Worm (Caenorhabditis elegans) whole organism, young adult: Measurements from ENCODE around the gene ZC250.2.

Experiments used
- B0019.2 ChIP-seq: fragments of 200-800 bp; sonication (Bioruptor generic); conservative IDR thresholded peaks from 2 replicates; pipeline ENCODE4 v1.3.6; 2022; ENCODE audit warnings: missing genetic modification reagents, missing genetic modification characterization, missing compliant biosample characterization
- B0261.1 ChIP-seq: sonication (generic microtip); optimal IDR thresholded peaks from 2 replicates; lab custom pipeline; 2016; ENCODE audit warnings: mild to moderate bottlenecking, missing genetic modification characterization, moderate library complexity, missing compliant biosample characterization
- F33H1.4 ChIP-seq: fragments of 200-800 bp; sonication (Bioruptor generic); IDR thresholded peaks from 2 replicates; pipeline ENCODE4 v1.3.6; 2022; ENCODE audit warnings: missing genetic modification reagents, missing genetic modification characterization, missing compliant biosample characterization
- F37B4.10 ChIP-seq: fragments of 200-800 bp; sonication (Bioruptor generic); IDR thresholded peaks from 2 replicates; pipeline ENCODE4 v1.3.6; 2022; ENCODE audit warnings: missing genetic modification characterization, missing compliant biosample characterization
- F49E8.2 ChIP-seq: sonication (generic microtip); optimal IDR thresholded peaks from 3 replicates; lab custom pipeline; 2017; ENCODE audit warnings: missing genetic modification characterization, mild to moderate bottlenecking, missing compliant biosample characterization, antibody characterized with exemption, moderate library complexity; ENCODE audit not compliant: insufficient read depth
- F57A8.1 ChIP-seq: fragments of 200-800 bp; sonication (Bioruptor generic); optimal IDR thresholded peaks from 2 replicates; lab custom pipeline; 2018; ENCODE audit warnings: mild to moderate bottlenecking, missing genetic modification characterization, moderate library complexity, missing compliant biosample characterization
- K12H6.12 ChIP-seq: fragments of 200-800 bp; sonication (Bioruptor generic); optimal IDR thresholded peaks from 2 replicates; lab custom pipeline; 2018; ENCODE audit warnings: mild to moderate bottlenecking, missing genetic modification characterization, missing compliant biosample characterization
- Y53F4B.3 ChIP-seq: fragments of 200-800 bp; sonication (Bioruptor generic); IDR thresholded peaks from 2 replicates; pipeline ENCODE4 v1.3.6; 2022; ENCODE audit warnings: missing genetic modification reagents, missing genetic modification characterization, missing compliant biosample characterization
- Y67H2A.10 ChIP-seq: fragments of 200-800 bp; sonication (Bioruptor generic); conservative IDR thresholded peaks from 2 replicates; pipeline ENCODE4 v1.3.6; 2022; ENCODE audit warnings: missing genetic modification reagents, missing genetic modification characterization, missing compliant biosample characterization
- Y95B8A.8 ChIP-seq: fragments of 200-800 bp; sonication (Bioruptor generic); IDR thresholded peaks from 2 replicates; pipeline ENCODE4 v1.3.6; 2022; ENCODE audit warnings: missing genetic modification reagents, missing genetic modification characterization, missing compliant biosample characterization
- ama-1 ChIP-seq, 3 experiments: fragments of 150-350 bp in 1 of 3; sonication (generic microtip) in 2 of 3; optimal IDR thresholded peaks; 2 replicates each; lab custom pipeline; 2014 to 2018; ENCODE audit warnings: missing biosample characterization in 2 of 3, missing genetic modification characterization in 2 of 3, missing genetic modification reagents in 2 of 3
- aptf-3 ChIP-seq: fragments of 200-800 bp; sonication (Bioruptor generic); IDR thresholded peaks from 2 replicates; pipeline ENCODE4 v1.3.6; 2022; ENCODE audit warnings: missing genetic modification characterization, missing compliant biosample characterization
- athp-1 ChIP-seq: sonication (generic microtip); optimal IDR thresholded peaks from 2 replicates; lab custom pipeline; 2017; ENCODE audit warnings: mild to moderate bottlenecking, missing genetic modification characterization, missing compliant biosample characterization
- attf-6 ChIP-seq: fragments of 200-800 bp; sonication (Bioruptor generic); IDR thresholded peaks from 2 replicates; pipeline ENCODE4 v1.3.6; 2022; ENCODE audit warnings: missing genetic modification reagents, missing genetic modification characterization, missing compliant biosample characterization
- bed-2 ChIP-seq: fragments of 200-800 bp; sonication (Bioruptor generic); IDR thresholded peaks from 2 replicates; pipeline ENCODE4 v1.3.6; 2022; ENCODE audit warnings: missing genetic modification reagents, missing genetic modification characterization, missing compliant biosample characterization
- ceh-100 ChIP-seq: fragments of 200-800 bp; sonication (Bioruptor generic); IDR thresholded peaks from 2 replicates; pipeline ENCODE4 v1.3.6; 2022; ENCODE audit warnings: missing genetic modification reagents, missing genetic modification characterization, missing compliant biosample characterization
- ceh-40 ChIP-seq: fragments of 200-800 bp; sonication (Bioruptor generic); IDR thresholded peaks from 2 replicates; pipeline ENCODE4 v1.3.6; 2022; ENCODE audit warnings: missing genetic modification characterization, missing compliant biosample characterization
- ceh-58 ChIP-seq: fragments of 200-800 bp; sonication (Bioruptor generic); IDR thresholded peaks from 2 replicates; pipeline ENCODE4 v1.3.6; 2022; ENCODE audit warnings: missing genetic modification characterization, missing compliant biosample characterization
- die-1 ChIP-seq: sonication (generic microtip); optimal IDR thresholded peaks from 2 replicates; lab custom pipeline; 2016; ENCODE audit warnings: missing genotype, mild to moderate bottlenecking, missing genetic modification characterization, missing compliant biosample characterization
- dpl-1 ChIP-seq: fragments of 150-350 bp; optimal IDR thresholded peaks from 2 replicates; lab custom pipeline; 2014; ENCODE audit warnings: missing biosample characterization, missing genetic modification reagents, missing genetic modification characterization
- egl-18 ChIP-seq: fragments of 200-800 bp; sonication (Bioruptor generic); IDR thresholded peaks from 2 replicates; pipeline ENCODE4 v1.3.6; 2022; ENCODE audit warnings: missing genetic modification reagents, missing genetic modification characterization, missing compliant biosample characterization
- egl-44 ChIP-seq: fragments of 200-800 bp; sonication (Bioruptor generic); IDR thresholded peaks from 2 replicates; pipeline ENCODE4 v1.3.6; 2022; ENCODE audit warnings: missing genetic modification reagents, missing genetic modification characterization, missing compliant biosample characterization
- ekl-4 ChIP-seq: fragments of 200-800 bp; sonication (Bioruptor generic); IDR thresholded peaks from 2 replicates; pipeline ENCODE4 v1.3.6; 2022; ENCODE audit warnings: missing genetic modification reagents, missing genetic modification characterization, missing compliant biosample characterization
- gei-17 ChIP-seq: fragments of 200-800 bp; sonication (Bioruptor generic); optimal IDR thresholded peaks from 2 replicates; lab custom pipeline; 2018; ENCODE audit warnings: mild to moderate bottlenecking, missing genetic modification characterization, missing compliant biosample characterization
- him-1 ChIP-seq: sonication (generic microtip); optimal IDR thresholded peaks from 2 replicates; lab custom pipeline; 2016; ENCODE audit warnings: missing genotype, missing genetic modification reagents, missing genetic modification characterization, missing compliant biosample characterization
- hlh-26 ChIP-seq: fragments of 200-800 bp; sonication (Bioruptor generic); conservative IDR thresholded peaks from 2 replicates; pipeline ENCODE4 v1.3.6; 2022; ENCODE audit warnings: missing genetic modification reagents, missing genetic modification characterization, missing compliant biosample characterization
- hrde-1 ChIP-seq: sonication (generic microtip); optimal IDR thresholded peaks from 2 replicates; lab custom pipeline; 2016; ENCODE audit warnings: missing genetic modification characterization, mild to moderate bottlenecking, missing compliant biosample characterization, moderate library complexity, missing genotype, missing genetic modification reagents, borderline replicate concordance
- hsf-1 ChIP-seq: fragments of 200-800 bp; sonication (Bioruptor generic); IDR thresholded peaks from 2 replicates; pipeline ENCODE4 v1.3.6; 2022; ENCODE audit warnings: missing genetic modification reagents, missing genetic modification characterization, missing compliant biosample characterization
- lag-1 ChIP-seq: fragments of 200-800 bp; sonication (Bioruptor generic); IDR thresholded peaks from 2 replicates; pipeline ENCODE4 v1.3.6; 2022; ENCODE audit warnings: missing genetic modification reagents, missing genetic modification characterization, missing compliant biosample characterization
- lin-54 ChIP-seq: fragments of 200-800 bp; sonication (Bioruptor generic); optimal IDR thresholded peaks from 2 replicates; lab custom pipeline; 2018; ENCODE audit warnings: mild to moderate bottlenecking, missing genetic modification characterization, missing compliant biosample characterization
- madf-6 ChIP-seq: fragments of 200-800 bp; sonication (Bioruptor generic); IDR thresholded peaks from 2 replicates; pipeline ENCODE4 v1.3.6; 2022; ENCODE audit warnings: missing genetic modification reagents, missing genetic modification characterization, missing compliant biosample characterization
- mcd-1 ChIP-seq: fragments of 200-800 bp; sonication (Bioruptor generic); IDR thresholded peaks from 2 replicates; pipeline ENCODE4 v1.3.6; 2022; ENCODE audit warnings: missing genetic modification reagents, missing genetic modification characterization, missing compliant biosample characterization
- nfya-1 ChIP-seq: sonication (generic microtip); optimal IDR thresholded peaks from 2 replicates; lab custom pipeline; 2017; ENCODE audit warnings: antibody characterized with exemption, missing compliant biosample characterization, missing genetic modification characterization, borderline replicate concordance; ENCODE audit not compliant: insufficient read depth
- nhr-80 ChIP-seq: sonication (generic microtip); optimal IDR thresholded peaks from 2 replicates; lab custom pipeline; 2016; ENCODE audit warnings: missing genetic modification characterization, missing compliant biosample characterization
- pha-4 ChIP-seq: fragments of 150-350 bp; sonication (generic microtip); optimal IDR thresholded peaks from 2 replicates; lab custom pipeline; 2014; ENCODE audit warnings: missing biosample characterization, missing genetic modification reagents, missing genetic modification characterization
- rcor-1 ChIP-seq: fragments of 200-800 bp; sonication (Bioruptor generic); IDR thresholded peaks from 2 replicates; pipeline ENCODE4 v1.3.6; 2022; ENCODE audit warnings: missing genetic modification reagents, missing genetic modification characterization, missing compliant biosample characterization
- repo-1 ChIP-seq: sonication (generic microtip); optimal IDR thresholded peaks from 2 replicates; lab custom pipeline; 2017; ENCODE audit warnings: mild to moderate bottlenecking, missing genetic modification characterization, missing compliant biosample characterization
- rpc-1 ChIP-seq, 2 experiments: fragments of 150-350 bp in 1 of 2; sonication (generic microtip) in 1 of 2; optimal IDR thresholded peaks; 2 replicates each; lab custom pipeline; 2014 to 2018; ENCODE audit warnings: missing biosample characterization in 1 of 2, missing genetic modification characterization in 1 of 2, missing genetic modification reagents in 1 of 2, missing genotype in 1 of 2
- snpc-1.3 ChIP-seq: sonication (generic microtip); optimal IDR thresholded peaks from 2 replicates; lab custom pipeline; 2017; ENCODE audit warnings: missing genetic modification characterization, mild to moderate bottlenecking, missing compliant biosample characterization, antibody characterized with exemption, moderate library complexity, missing genotype, missing genetic modification reagents; ENCODE audit not compliant: insufficient read depth
- snpc-4 ChIP-seq, 5 experiments: fragments of 150-350 bp in 1 of 5; sonication (generic microtip) in 4 of 5; optimal IDR thresholded peaks; 2 replicates each; lab custom pipeline; 2014 to 2018; ENCODE audit warnings: missing genetic modification characterization in 5 of 5, missing biosample characterization in 3 of 5, antibody characterized with exemption in 2 of 5, mild to moderate bottlenecking in 2 of 5, missing compliant biosample characterization in 2 of 5, missing genotype in 2 of 5, moderate library complexity in 2 of 5, missing genetic modification reagents in 1 of 5
- unc-62 ChIP-seq: fragments of 150-350 bp; optimal IDR thresholded peaks from 2 replicates; lab custom pipeline; 2014; ENCODE audit warnings: missing biosample characterization, missing genetic modification reagents, missing genetic modification characterization
- ztf-18 ChIP-seq: sonication (generic microtip); optimal IDR thresholded peaks from 2 replicates; lab custom pipeline; 2016; ENCODE audit warnings: missing genotype, mild to moderate bottlenecking, missing genetic modification characterization, missing compliant biosample characterization
- ztf-22 ChIP-seq: fragments of 200-800 bp; sonication (Bioruptor generic); optimal IDR thresholded peaks from 2 replicates; lab custom pipeline; 2018; ENCODE audit warnings: mild to moderate bottlenecking, missing genetic modification characterization, moderate library complexity, missing compliant biosample characterization
- ztf-28 ChIP-seq: fragments of 200-800 bp; sonication (Bioruptor generic); IDR thresholded peaks from 2 replicates; pipeline ENCODE4 v1.3.6; 2022; ENCODE audit warnings: missing genetic modification reagents, missing genetic modification characterization, missing compliant biosample characterization
- ztf-6 ChIP-seq: fragments of 200-800 bp; sonication (Bioruptor generic); IDR thresholded peaks from 2 replicates; pipeline ENCODE4 v1.3.6; 2022; ENCODE audit warnings: missing genetic modification reagents, missing genetic modification characterization, missing compliant biosample characterization

Gene ZC250.2

ce11 chrV:5772503-5772902 is 19.6 kb upstream of the ZC250.2 start:
- TF ChIP-seq rpc-1 (optimal IDR thresholded peaks at IDR 0.05; lab: Kevin White, UChicago) (no peak), rpc-1 (tag; optimal IDR thresholded peaks at IDR 0.05; lab: Kevin White, UChicago) (no peak), ztf-22 (no peak), ekl-4 (no peak), nfya-1 (tag; lab: Kevin White, UChicago) (no peak), F49E8.2 (peak; percentile 38), him-1 (tag; lab: Kevin White, UChicago) (peak; percentile 61), hsf-1 (GFP tag; lab: Robert Waterston, UW) (0 out of 2 replicates have a peak, but pooled peaks have one; percentile 9), ztf-6 (GFP tag; lab: Robert Waterston, UW) (no peak), attf-6 (no peak), F57A8.1 (no peak), F37B4.10 (GFP tag; lab: Robert Waterston, UW) (no peak), egl-44 (GFP tag; lab: Robert Waterston, UW) (no peak), hrde-1 (tag; lab: Kevin White, UChicago) (peak; percentile 57), gei-17 (GFP tag; lab: Kevin White, UChicago) (no peak), hlh-26 (GFP tag; lab: Robert Waterston, UW) (no peak), K12H6.12 (tag; lab: Kevin White, UChicago) (no peak), nhr-80 (tag; lab: Kevin White, UChicago) (no peak), ama-1 (optimal IDR thresholded peaks at IDR 0.05; lab: Kevin White, UChicago) (no peak), ama-1 (GFP tag; optimal IDR thresholded peaks at IDR 0.05; lab: Kevin White, UChicago) (peak in 1 of 2 experiments; percentile 11), unc-62 (GFP tag; lab: Kevin White, UChicago) (no peak), athp-1 (no peak), madf-6 (GFP tag; lab: Robert Waterston, UW) (peak; percentile 45; the same call in 1 of the 2 replicates), dpl-1 (GFP tag; lab: Kevin White, UChicago) (no peak), lin-54 (no peak), B0261.1 (tag; lab: Kevin White, UChicago) (no peak), aptf-3 (GFP tag; lab: Robert Waterston, UW) (no peak), pha-4 (tag; lab: Kevin White, UChicago) (no peak), snpc-1.3 (no peak)

- TF ChIP-seq lag-1 (GFP tag; lab: Robert Waterston, UW) (no peak), ceh-40 (GFP tag; lab: Robert Waterston, UW) (no peak), snpc-4 (GFP tag; optimal IDR thresholded peaks at IDR 0.05; lab: Kevin White, UChicago) (no peak), snpc-4 (tag; optimal IDR thresholded peaks at IDR 0.05; lab: Kevin White, UChicago) (no peak), Y67H2A.10 (GFP tag; lab: Robert Waterston, UW) (no peak), repo-1 (no peak), ceh-58 (GFP tag; lab: Robert Waterston, UW) (no peak), ceh-100 (no peak), egl-44 (GFP tag; lab: Robert Waterston, UW) (no peak), die-1 (tag; lab: Kevin White, UChicago) (no peak), Y95B8A.8 (GFP tag; lab: Robert Waterston, UW) (no peak)
- TF ChIP-seq, all 124 proteins: peak for 0
Measured at ce11 chrV:5774137-5774536, 18.0 kb upstream of the ZC250.2 start.

DNA sequence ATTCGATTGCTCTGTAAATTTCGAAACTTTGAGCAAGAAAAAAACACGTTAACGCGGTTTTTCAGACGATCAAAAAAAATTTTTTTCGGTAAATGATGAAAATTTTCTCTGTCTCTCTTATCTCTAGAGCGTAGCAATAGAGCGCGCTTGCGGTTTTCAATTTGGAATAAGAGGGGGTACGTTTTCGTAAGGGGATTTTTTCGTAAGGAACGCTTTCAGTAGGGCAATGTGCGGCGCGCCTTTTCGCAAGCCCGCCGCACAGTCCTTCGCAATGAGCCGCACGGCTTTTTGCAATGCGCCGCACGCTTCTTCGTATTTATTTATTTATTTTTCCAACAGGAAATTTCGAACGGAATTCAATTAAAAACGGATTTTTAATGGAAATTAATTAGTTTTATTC is 15.2 kb upstream of the ZC250.2 start, which contains the start of gene F44E7.4:
Gene F44E7.4, minus strand, starts transcription at position 13 of the 400 bp plus-strand sequence.
- TF ChIP-seq ztf-28 (GFP tag; lab: Robert Waterston, UW) (peak; percentile 97), ekl-4 (peak; percentile 93), F33H1.4 (GFP tag; lab: Robert Waterston, UW) (peak; percentile 79), B0019.2 (peak; percentile 88), rcor-1 (GFP tag; lab: Robert Waterston, UW) (peak; percentile 94), attf-6 (peak; percentile 77), nhr-80 (tag; lab: Kevin White, UChicago) (peak; percentile 19), mcd-1 (GFP tag; lab: Robert Waterston, UW) (peak; percentile 98), ztf-18 (tag; lab: Kevin White, UChicago) (peak; percentile 28), Y53F4B.3 (GFP tag; lab: Robert Waterston, UW) (peak; percentile 77), egl-18 (GFP tag; lab: Robert Waterston, UW) (0 out of 2 replicates have a peak, but pooled peaks have one; percentile 73), dpl-1 (GFP tag; lab: Kevin White, UChicago) (peak; percentile 47), hsf-1 (GFP tag; lab: Robert Waterston, UW) (peak; percentile 78), madf-6 (GFP tag; lab: Robert Waterston, UW) (peak; percentile 93), bed-2 (GFP tag; lab: Robert Waterston, UW) (peak; percentile 82), Y67H2A.10 (GFP tag; lab: Robert Waterston, UW) (peak; percentile 83)
